Worm (Caenorhabditis elegans): ENCODE measurements around the gene fbxb-2.

Gene fbxb-2

DNA sequence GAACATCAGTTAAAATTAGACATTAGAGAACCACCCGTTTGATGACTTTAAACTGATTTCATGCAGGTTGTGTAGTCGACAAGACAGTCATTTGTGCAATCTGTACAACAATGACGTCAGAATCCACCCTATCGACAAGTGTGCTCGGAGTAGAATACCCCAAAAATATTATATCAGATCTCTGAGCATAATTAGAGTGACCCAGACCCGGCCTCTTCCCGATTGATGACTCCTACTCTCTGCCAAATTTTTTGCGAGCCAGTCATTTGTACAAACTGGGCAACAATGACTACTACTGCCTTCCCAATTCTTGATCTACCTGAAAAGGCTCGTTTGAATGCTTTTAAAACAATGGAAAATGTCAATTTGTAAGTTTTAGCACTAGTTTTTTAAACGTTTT is 3.0 kb upstream of the fbxb-2 start, which contains the start of the genes fbxb-115 and fbxb-1:
Gene fbxb-115 (minus strand): TSS at position 101 of the 400 bp plus-strand sequence.
Gene fbxb-1 (plus strand): TSS at position 226 of the 400 bp plus-strand sequence.
- no peak for TF ChIP-seq alr-1 (tag; optimal IDR thresholded peaks at IDR 0.05; ENCODE audit: borderline replicate concordance)
- TF ChIP-seq irx-1 (tag; optimal IDR thresholded peaks at IDR 0.05): no peak
- no peak for TF ChIP-seq nhr-77 (tag; optimal IDR thresholded peaks at IDR 0.05)
- no peak for TF ChIP-seq fkh-8 (tag; optimal IDR thresholded peaks at IDR 0.05)
- TF ChIP-seq hlh-17 (GFP tag; optimal IDR thresholded peaks at IDR 0.05; ENCODE audit: borderline replicate concordance): no peak
- no peak for TF ChIP-seq jun-1 (tag; optimal IDR thresholded peaks at IDR 0.05)
- TF ChIP-seq pqm-1 (tag; optimal IDR thresholded peaks at IDR 0.05): no peak
- TF ChIP-seq lsy-2 (tag; optimal IDR thresholded peaks at IDR 0.05): no peak
- no peak for TF ChIP-seq fos-1 (tag; optimal IDR thresholded peaks at IDR 0.05)
- TF ChIP-seq sup-37 (GFP tag; optimal IDR thresholded peaks at IDR 0.05): no peak

DNA sequence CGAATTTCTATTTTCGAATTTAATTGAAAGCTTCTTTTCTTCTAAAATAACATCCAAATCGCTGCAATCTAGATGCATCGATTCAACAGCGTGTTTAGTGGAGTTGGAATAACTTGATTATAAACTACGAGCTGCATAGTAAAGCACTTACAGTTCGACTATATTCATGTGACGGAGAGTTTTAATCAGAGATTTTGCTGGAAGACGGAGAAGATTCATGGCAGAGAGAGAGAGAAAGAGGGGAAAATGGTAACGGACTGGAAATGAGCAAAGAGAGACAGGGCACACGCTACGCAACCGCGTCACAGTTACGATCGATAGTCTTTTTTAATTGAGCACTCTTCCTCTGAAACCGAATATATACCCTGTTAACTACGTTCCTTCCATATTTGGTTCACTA is 3.6 kb downstream of the fbxb-2 start, which contains the start of gene fbxb-116:
Gene fbxb-116 (plus strand): TSS at position 301 of the 400 bp plus-strand sequence.
- TF ChIP-seq egl-13 (tag; optimal IDR thresholded peaks at IDR 0.05): no peak
- no peak for TF ChIP-seq lin-13 (GFP tag; optimal IDR thresholded peaks at IDR 0.05)
- TF ChIP-seq F16B12.6 (tag; optimal IDR thresholded peaks at IDR 0.05): no peak

DNA sequence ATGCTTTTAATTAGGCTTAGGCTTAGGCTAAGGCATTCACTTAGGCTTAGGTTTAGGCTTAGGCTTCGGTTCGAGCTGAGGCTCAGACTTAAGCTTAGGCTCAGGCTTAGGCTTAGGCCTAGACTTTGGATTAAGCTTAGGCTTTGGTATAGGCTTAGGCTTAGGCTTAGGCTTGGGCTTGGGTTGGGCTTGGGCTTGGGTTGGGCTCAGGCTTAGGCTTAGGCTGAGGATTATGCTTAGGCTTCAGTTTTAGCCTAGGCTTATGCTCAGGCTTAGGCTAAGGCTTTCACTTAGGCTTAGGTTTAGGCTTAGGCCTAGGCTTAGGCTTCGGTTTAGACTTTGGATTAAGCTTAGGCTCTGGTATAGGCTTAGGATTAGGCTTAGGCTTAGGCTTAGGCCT is 5.9 kb downstream of the fbxb-2 start:
- TF ChIP-seq egl-27 (tag; optimal IDR thresholded peaks at IDR 0.05): no peak
- TF ChIP-seq ceh-88 (GFP tag; IDR thresholded peaks at IDR 0.05): no peak
- no peak for TF ChIP-seq alr-1 (tag; optimal IDR thresholded peaks at IDR 0.05; ENCODE audit: borderline replicate concordance)
- TF ChIP-seq dpl-1 (GFP tag; optimal IDR thresholded peaks at IDR 0.05): no peak
- TF ChIP-seq nhr-85 (tag): no peak
- TF ChIP-seq snu-23 (GFP tag; optimal IDR thresholded peaks at IDR 0.05): no peak
- no peak; the same call in 1 of the 2 replicates for TF ChIP-seq grh-1 (GFP tag; IDR thresholded peaks at IDR 0.05)
- TF ChIP-seq elt-3 (tag; optimal IDR thresholded peaks at IDR 0.05): no peak
- TF ChIP-seq zag-1 (tag; optimal IDR thresholded peaks at IDR 0.05): no peak
- TF ChIP-seq isw-1 (GFP tag; IDR thresholded peaks at IDR 0.05): no peak
- no peak for TF ChIP-seq mdl-1 (tag; optimal IDR thresholded peaks at IDR 0.05)
- TF ChIP-seq ama-1 (optimal IDR thresholded peaks at IDR 0.05): no peak
- no peak for TF ChIP-seq rnt-1 (tag; optimal IDR thresholded peaks at IDR 0.05)
- no peak for TF ChIP-seq ztf-11 (tag; optimal IDR thresholded peaks at IDR 0.05)

DNA sequence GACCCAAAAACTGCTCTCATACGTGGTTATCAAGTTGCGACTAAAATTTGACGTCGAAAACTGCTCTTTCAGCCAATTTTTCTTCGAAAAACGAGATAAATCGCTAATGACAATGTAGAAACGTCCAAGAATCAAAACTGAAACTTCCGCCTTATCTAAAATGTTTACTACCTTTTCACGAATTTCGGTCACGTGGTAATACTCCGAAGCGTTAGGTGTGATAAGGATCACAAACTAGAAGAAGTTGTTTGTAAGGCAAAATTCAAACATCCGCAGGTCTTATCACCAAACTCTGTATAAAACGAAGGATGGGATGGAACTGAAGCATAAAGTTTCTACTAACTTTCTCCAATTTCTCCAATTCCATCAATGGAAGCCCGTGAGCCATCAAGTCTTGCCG is 6.7 kb downstream of the fbxb-2 start, which contains the start of gene sqst-3:
Gene sqst-3 (plus strand): TSS at position 370 of the 400 bp plus-strand sequence.
- TF ChIP-seq lir-3 (tag; optimal IDR thresholded peaks at IDR 0.05; ENCODE audit: poor library complexity) (no peak), nhr-20 (tag; optimal IDR thresholded peaks at IDR 0.05) (no peak), jun-1 (tag; optimal IDR thresholded peaks at IDR 0.05) (peak; percentile 20), elt-2 (tag; optimal IDR thresholded peaks at IDR 0.05) (peak; percentile 89), nhr-90 (tag; optimal IDR thresholded peaks at IDR 0.05; ENCODE audit: poor library complexity) (no peak)

DNA sequence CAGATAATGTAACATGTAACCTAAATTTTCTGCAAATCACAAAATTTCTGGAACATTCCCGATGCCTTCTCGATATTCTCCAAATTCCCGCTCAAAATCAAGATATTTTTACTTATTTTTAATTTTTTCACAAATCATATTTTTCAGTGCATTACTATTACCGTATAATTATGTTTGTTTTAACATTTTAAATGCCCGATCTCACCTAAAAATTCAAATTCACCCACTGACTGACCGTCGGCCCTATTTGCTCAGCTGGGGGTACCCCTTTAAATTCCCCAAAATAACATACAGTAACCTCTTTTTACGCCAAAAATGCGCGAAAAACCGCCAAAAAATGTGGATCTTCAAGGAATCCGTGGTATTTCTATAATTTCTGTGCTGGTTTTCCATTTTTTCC is 19.4 kb downstream of the fbxb-2 start, which contains the start of gene oac-49:
Gene oac-49 (plus strand): TSS at position 301 of the 400 bp plus-strand sequence.
- no peak for TF ChIP-seq swsn-7 (tag; optimal IDR thresholded peaks at IDR 0.05)
- TF ChIP-seq zag-1 (tag; optimal IDR thresholded peaks at IDR 0.05): no peak
- no peak for TF ChIP-seq elt-3 (tag; optimal IDR thresholded peaks at IDR 0.05)
- no peak for TF ChIP-seq dsc-1 (tag; optimal IDR thresholded peaks at IDR 0.05)
- TF ChIP-seq egl-13 (tag; optimal IDR thresholded peaks at IDR 0.05): no peak
- no peak for TF ChIP-seq xbp-1 (tag; optimal IDR thresholded peaks at IDR 0.05)
- no peak for TF ChIP-seq pqm-1 (tag; optimal IDR thresholded peaks at IDR 0.05)

Measured in whole organism, L1 larva.